Fruit fly (Drosophila melanogaster) whole organism, adult: ENCODE results near the gene sl.

Experiments used
- CG11617 ChIP-seq: fragments of 200-800 bp; sonication (Bioruptor generic); optimal IDR thresholded peaks from 2 replicates; lab custom pipeline; 2017; ENCODE audit warnings: mild to moderate bottlenecking, missing biosample characterization, missing genetic modification reagents, missing genetic modification characterization
- CG12768 ChIP-seq: fragments of 200-800 bp; sonication (Bioruptor generic); optimal IDR thresholded peaks from 2 replicates; lab custom pipeline; 2017; ENCODE audit warnings: missing biosample characterization, missing genetic modification characterization, mild to moderate bottlenecking, moderate library complexity, missing genetic modification reagents
- CG33017 ChIP-seq: fragments of 200-800 bp; sonication (Bioruptor generic); optimal IDR thresholded peaks from 2 replicates; lab custom pipeline; 2018; ENCODE audit warnings: missing biosample characterization, mild to moderate bottlenecking, missing genetic modification characterization, moderate library complexity
- CG5204 ChIP-seq: fragments of 200-800 bp; sonication (Bioruptor generic); optimal IDR thresholded peaks from 2 replicates; lab custom pipeline; 2016; ENCODE audit warnings: missing biosample characterization, missing genetic modification characterization
- Crg-1 ChIP-seq: fragments of 200-800 bp; sonication (Bioruptor generic); optimal IDR thresholded peaks from 2 replicates; lab custom pipeline; 2016; ENCODE audit warnings: missing biosample characterization, missing genetic modification characterization
- bab1 ChIP-seq: fragments of 200-800 bp; sonication (Bioruptor generic); optimal IDR thresholded peaks from 3 replicates; lab custom pipeline; 2019; ENCODE audit warnings: missing biosample characterization, mild to moderate bottlenecking, missing genetic modification characterization, moderate library complexity
- cnc ChIP-seq, 2 experiments: fragments of >200 bp; optimal IDR thresholded peaks; 2 replicates each; lab custom pipeline; 2017
- kay ChIP-seq: fragments of 200-800 bp; sonication (Bioruptor generic); peaks from one replicate; lab custom pipeline; 2016; ENCODE audit warnings: missing biosample characterization, missing genetic modification characterization, borderline replicate concordance
- ovo ChIP-seq: fragments of 200-800 bp; sonication (Bioruptor generic); optimal IDR thresholded peaks from 2 replicates; lab custom pipeline; 2016; ENCODE audit warnings: missing biosample characterization, missing genetic modification characterization
- pad ChIP-seq: fragments of 200-800 bp; sonication (Bioruptor generic); optimal IDR thresholded peaks from 3 replicates; lab custom pipeline; 2017; ENCODE audit warnings: missing biosample characterization, missing genetic modification characterization, mild to moderate bottlenecking, moderate library complexity, missing genetic modification reagents
- toe ChIP-seq: fragments of 200-800 bp; sonication (Bioruptor generic); optimal IDR thresholded peaks from 2 replicates; lab custom pipeline; 2016; ENCODE audit warnings: missing biosample characterization, missing genetic modification characterization

DNA sequence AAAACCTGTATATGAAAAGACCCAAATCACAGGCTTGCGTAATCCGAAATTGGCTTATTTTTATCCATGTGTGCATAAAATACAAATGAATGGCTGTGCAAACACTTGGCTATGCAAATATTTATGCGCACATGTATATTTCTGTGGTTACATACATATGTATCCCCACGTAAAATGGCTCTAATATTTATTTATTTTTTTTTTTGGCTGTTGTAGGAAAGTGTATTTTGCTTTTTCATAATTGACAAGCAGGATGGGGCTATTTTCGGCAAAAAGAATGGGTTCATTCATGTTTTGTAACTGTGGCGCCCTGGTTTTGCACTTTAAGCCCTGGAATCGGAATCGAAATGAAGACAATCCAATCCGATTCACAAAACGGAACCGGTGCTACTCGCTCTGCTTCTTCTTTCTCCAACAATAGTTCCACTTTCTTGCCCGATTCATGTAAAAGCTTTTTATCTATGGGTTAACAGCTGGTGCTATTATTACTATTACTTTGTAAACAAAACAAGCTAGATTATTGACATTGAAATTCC is 14.9 kb upstream of the sl start:
- TF ChIP-seq CG11617 (GFP tag; lab: Kevin White, UChicago) (peak; percentile 89), bab1 (GFP tag; lab: Kevin White, UChicago) (peak; percentile 62), kay (GFP tag; lab: Kevin White, UChicago) (peak; percentile 47), pad (peak; percentile 53), toe (peak; percentile 51), CG33017 (tag; lab: Kevin White, UChicago) (peak; percentile 64), cnc (optimal IDR thresholded peaks at IDR 0.05; lab: Kevin White, UChicago) (no peak), ovo (GFP tag; lab: Kevin White, UChicago) (peak; percentile 70), CG5204 (GFP tag; lab: Kevin White, UChicago) (peak; percentile 70), CG12768 (peak; percentile 65), Crg-1 (GFP tag; lab: Kevin White, UChicago) (peak; percentile 79)
